Worm (Caenorhabditis elegans) whole organism, mixed stage, embryonic: ENCODE data around the gene M117.4.

Experiments used
- blmp-1 ChIP-seq: fragments of 150-350 bp; optimal IDR thresholded peaks from 2 replicates; lab custom pipeline; 2014; ENCODE audit warnings: missing biosample characterization, missing genetic modification characterization
- ces-1 ChIP-seq: fragments of 150-350 bp; optimal IDR thresholded peaks from 2 replicates; lab custom pipeline; 2014; ENCODE audit warnings: missing biosample characterization, missing genetic modification reagents, missing genetic modification characterization
- cnd-1 ChIP-seq: fragments of 200-800 bp; sonication (Bioruptor generic); optimal IDR thresholded peaks from 2 replicates; lab custom pipeline; 2018; ENCODE audit warnings: mild to moderate bottlenecking, missing genetic modification characterization, missing compliant biosample characterization
- drap-1 ChIP-seq: fragments of 200-800 bp; sonication (Bioruptor generic); optimal IDR thresholded peaks from 3 replicates; lab custom pipeline; 2018; ENCODE audit warnings: mild to moderate bottlenecking, missing genetic modification characterization, missing compliant biosample characterization
- elt-1 ChIP-seq: sonication (generic microtip); optimal IDR thresholded peaks from 2 replicates; lab custom pipeline; 2017; ENCODE audit warnings: missing genetic modification characterization, mild to moderate bottlenecking, missing compliant biosample characterization, antibody characterized with exemption, moderate library complexity, borderline replicate concordance; ENCODE audit not compliant: insufficient read depth
- elt-3 ChIP-seq: fragments of 150-350 bp; optimal IDR thresholded peaks from 2 replicates; lab custom pipeline; 2014; ENCODE audit warnings: missing biosample characterization, missing genetic modification characterization
- flh-1 ChIP-seq: fragments of 200-800 bp; sonication (Bioruptor generic); optimal IDR thresholded peaks from 2 replicates; lab custom pipeline; 2018; ENCODE audit warnings: mild to moderate bottlenecking, missing genetic modification characterization, moderate library complexity, missing compliant biosample characterization
- hlh-1 ChIP-seq: fragments of 150-350 bp; optimal IDR thresholded peaks from 2 replicates; lab custom pipeline; 2014; ENCODE audit warnings: missing biosample characterization, missing genetic modification reagents, missing genetic modification characterization
- lin-32 ChIP-seq: fragments of 200-800 bp; sonication (Bioruptor generic); optimal IDR thresholded peaks from 2 replicates; lab custom pipeline; 2018; ENCODE audit warnings: mild to moderate bottlenecking, missing genetic modification characterization, missing compliant biosample characterization
- lsy-2 ChIP-seq: fragments of 150-350 bp; optimal IDR thresholded peaks from 2 replicates; lab custom pipeline; 2014; ENCODE audit warnings: missing biosample characterization, missing genetic modification characterization
- mab-5 ChIP-seq: fragments of 150-350 bp; optimal IDR thresholded peaks from 2 replicates; lab custom pipeline; 2014; ENCODE audit warnings: missing biosample characterization, missing genetic modification characterization
- mep-1 ChIP-seq: fragments of 150-350 bp; optimal IDR thresholded peaks from 2 replicates; lab custom pipeline; 2017; ENCODE audit warnings: missing biosample characterization, missing genetic modification reagents, missing genetic modification characterization, inconsistent platforms
- mls-2 ChIP-seq: sonication (generic microtip); optimal IDR thresholded peaks from 2 replicates; lab custom pipeline; 2016; ENCODE audit warnings: mild to moderate bottlenecking, missing genetic modification characterization, moderate library complexity, missing compliant biosample characterization
- nhr-12 ChIP-seq: fragments of 150-350 bp; optimal IDR thresholded peaks from 2 replicates; lab custom pipeline; 2014; ENCODE audit warnings: missing biosample characterization, missing genetic modification characterization
- nhr-2 ChIP-seq: fragments of 150-350 bp; optimal IDR thresholded peaks from 2 replicates; lab custom pipeline; 2014; ENCODE audit warnings: missing biosample characterization, missing genetic modification characterization
- nhr-237 ChIP-seq: fragments of 150-350 bp; optimal IDR thresholded peaks from 2 replicates; lab custom pipeline; 2014; ENCODE audit warnings: missing biosample characterization, missing genetic modification characterization
- nhr-28 ChIP-seq: fragments of 150-350 bp; optimal IDR thresholded peaks from 2 replicates; lab custom pipeline; 2014; ENCODE audit warnings: missing biosample characterization, missing genetic modification characterization
- pha-4 ChIP-seq: fragments of 150-350 bp; optimal IDR thresholded peaks from 2 replicates; lab custom pipeline; 2018; ENCODE audit warnings: missing biosample characterization, missing genetic modification reagents, missing genetic modification characterization
- sem-2 ChIP-seq: fragments of 200-800 bp; sonication (Bioruptor generic); optimal IDR thresholded peaks from 2 replicates; lab custom pipeline; 2018; ENCODE audit warnings: mild to moderate bottlenecking, missing genetic modification characterization, missing compliant biosample characterization
- snpc-4 ChIP-seq: fragments of 150-350 bp; optimal IDR thresholded peaks from 2 replicates; lab custom pipeline; 2014; ENCODE audit warnings: missing biosample characterization, missing genetic modification characterization
- sptf-1 ChIP-seq: sonication (generic microtip); optimal IDR thresholded peaks from 2 replicates; lab custom pipeline; 2017; ENCODE audit warnings: mild to moderate bottlenecking, missing genetic modification characterization, moderate library complexity, missing compliant biosample characterization
- tbx-8 ChIP-seq: fragments of 200-800 bp; sonication (Bioruptor generic); optimal IDR thresholded peaks from 2 replicates; lab custom pipeline; 2018; ENCODE audit warnings: mild to moderate bottlenecking, missing genetic modification characterization, moderate library complexity, missing compliant biosample characterization
- unc-120 ChIP-seq: sonication (generic microtip); optimal IDR thresholded peaks from 2 replicates; lab custom pipeline; 2017; ENCODE audit warnings: missing genetic modification characterization, missing compliant biosample characterization; ENCODE audit not compliant: poor library complexity, severe bottlenecking
- unc-39 ChIP-seq: fragments of 150-350 bp; optimal IDR thresholded peaks from 2 replicates; lab custom pipeline; 2014; ENCODE audit warnings: missing biosample characterization, missing genetic modification characterization
- unc-62 ChIP-seq: fragments of 150-350 bp; optimal IDR thresholded peaks from 2 replicates; lab custom pipeline; 2014; ENCODE audit warnings: missing biosample characterization, missing genetic modification reagents, missing genetic modification characterization
- zip-8 ChIP-seq: fragments of 150-350 bp; optimal IDR thresholded peaks from 2 replicates; lab custom pipeline; 2014; ENCODE audit warnings: missing biosample characterization, missing genetic modification characterization
- ztf-11 ChIP-seq: fragments of 150-350 bp; optimal IDR thresholded peaks from 2 replicates; lab custom pipeline; 2014; ENCODE audit warnings: missing biosample characterization, missing genetic modification characterization

M117.4 gene

DNA sequence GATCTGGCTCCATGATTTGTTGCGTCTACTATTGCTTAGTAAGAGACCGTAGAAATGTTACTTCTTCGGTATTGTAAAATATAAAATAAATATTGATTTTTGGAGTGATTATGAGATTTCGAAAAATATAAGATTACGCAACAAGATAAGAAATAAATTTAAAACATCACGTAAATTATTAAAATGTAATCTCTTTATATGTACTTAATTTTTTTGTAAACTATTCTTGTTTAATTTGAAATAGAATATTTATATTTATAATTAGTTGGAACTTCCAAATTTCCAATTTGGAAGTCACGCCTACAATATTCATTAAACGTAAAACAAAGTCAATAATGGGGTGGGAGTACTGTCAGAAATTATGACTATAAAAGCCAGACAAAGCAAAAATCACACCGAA is at the start of gene M117.4:
TSS of gene M117.4 (minus strand) at position 101 of the 400 bp plus-strand sequence.
- TF ChIP-seq zip-8 (tag; lab: Kevin White, UChicago) (peak; percentile 51), lsy-2 (tag; lab: Kevin White, UChicago) (no peak)

DNA sequence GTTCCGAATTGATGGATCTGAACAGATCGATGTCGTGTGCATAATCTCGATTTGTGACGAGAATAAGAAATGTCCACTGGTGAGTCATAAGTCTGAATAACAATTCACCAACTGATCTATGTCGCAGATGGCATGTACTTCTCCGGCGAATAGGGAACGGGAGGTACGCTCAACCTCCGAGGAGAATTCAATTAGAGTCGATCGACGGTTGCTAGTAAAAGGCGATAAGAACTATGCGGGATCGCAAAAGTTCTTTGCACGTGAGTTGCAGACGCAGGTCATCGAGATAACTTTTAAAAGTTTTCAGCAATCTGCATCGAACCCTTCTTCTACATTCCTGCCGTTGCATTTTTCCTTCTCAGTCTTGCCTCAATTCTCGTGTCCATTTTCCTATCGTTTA is 49.2 kb upstream of the M117.4 start:
- TF ChIP-seq snpc-4 (tag; lab: Kevin White, UChicago) (no peak), elt-1 (tag; lab: Kevin White, UChicago) (no peak), nhr-237 (tag; lab: Kevin White, UChicago) (no peak), tbx-8 (no peak), unc-39 (tag; lab: Kevin White, UChicago) (no peak), sem-2 (no peak), cnd-1 (tag; lab: Kevin White, UChicago) (no peak), mls-2 (tag; lab: Kevin White, UChicago) (no peak), sptf-1 (no peak), ztf-11 (no peak), unc-62 (no peak), nhr-28 (tag; lab: Kevin White, UChicago) (no peak), lsy-2 (tag; lab: Kevin White, UChicago) (no peak), unc-120 (tag; lab: Kevin White, UChicago) (no peak), ces-1 (GFP tag; lab: Kevin White, UChicago) (no peak), hlh-1 (tag; lab: Kevin White, UChicago) (no peak), mep-1 (tag; lab: Kevin White, UChicago) (no peak), drap-1 (GFP tag; lab: Kevin White, UChicago) (no peak), mab-5 (tag; lab: Kevin White, UChicago) (no peak)
- TF ChIP-seq, all 35 proteins: peak for 0

DNA sequence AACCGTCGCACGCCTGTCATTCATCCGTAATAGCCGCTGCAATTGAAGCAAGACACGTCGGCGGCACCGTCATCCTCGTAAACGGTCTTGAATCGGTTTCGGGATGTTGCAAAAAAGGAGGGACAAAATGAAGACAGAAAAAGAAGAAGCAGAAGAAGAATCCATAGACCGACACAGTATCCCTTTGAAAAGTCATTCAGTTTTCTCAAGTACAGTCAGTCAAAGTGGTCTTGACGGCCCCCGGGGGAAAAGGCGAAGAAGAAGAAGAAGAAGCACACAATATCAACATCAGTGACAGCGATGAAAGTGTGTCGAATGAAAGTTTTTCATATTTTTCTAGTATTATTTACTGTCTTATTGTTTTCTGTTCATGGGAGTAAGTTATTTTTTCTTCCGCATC is 44.9 kb upstream of the M117.4 start, which contains the start of gene cutl-27:
TSS of gene cutl-27 (plus strand) at position 301 of the 400 bp plus-strand sequence.
- TF ChIP-seq zip-8 (tag; lab: Kevin White, UChicago) = no peak

DNA sequence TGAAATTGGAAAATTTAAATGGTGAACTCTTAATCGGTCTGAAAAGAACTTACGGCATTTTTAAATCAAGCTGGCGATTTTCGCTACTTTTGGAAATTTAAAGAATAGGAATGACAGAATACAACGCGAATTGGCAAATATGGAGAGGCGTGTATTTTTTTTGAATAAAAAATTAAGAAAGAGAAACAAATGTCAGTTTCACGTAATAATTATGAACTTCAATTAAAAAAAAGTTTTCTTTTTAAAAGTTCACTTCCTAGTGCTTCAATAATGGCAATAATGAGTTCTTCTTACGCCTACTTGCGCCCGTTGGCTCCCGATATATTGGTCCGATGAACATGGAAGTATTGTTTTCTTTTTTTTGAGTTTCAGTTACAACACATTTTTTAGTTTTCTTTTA is 44.3 kb upstream of the M117.4 start, which contains the start of gene pph-2:
TSS of gene pph-2 (minus strand) at position 101 of the 400 bp plus-strand sequence.
- no peak for TF ChIP-seq nhr-12 (tag; lab: Kevin White, UChicago)
- no peak for TF ChIP-seq ces-1 (GFP tag; lab: Kevin White, UChicago)
- no peak for TF ChIP-seq blmp-1 (tag; lab: Kevin White, UChicago)
- TF ChIP-seq pha-4 (tag; lab: Kevin White, UChicago) = no peak
- no peak for TF ChIP-seq lin-32 (GFP tag; lab: Kevin White, UChicago)
- TF ChIP-seq tbx-8 = no peak
- TF ChIP-seq elt-1 (tag; lab: Kevin White, UChicago) = no peak
- TF ChIP-seq nhr-237 (tag; lab: Kevin White, UChicago) = no peak
- TF ChIP-seq nhr-2 = no peak
- TF ChIP-seq cnd-1 (tag; lab: Kevin White, UChicago) = no peak
- no peak for TF ChIP-seq flh-1 (GFP tag; lab: Kevin White, UChicago)
- TF ChIP-seq hlh-1 (tag; lab: Kevin White, UChicago) = no peak
- TF ChIP-seq mab-5 (tag; lab: Kevin White, UChicago) = no peak
- TF ChIP-seq, all 35 proteins: peak for 0

DNA sequence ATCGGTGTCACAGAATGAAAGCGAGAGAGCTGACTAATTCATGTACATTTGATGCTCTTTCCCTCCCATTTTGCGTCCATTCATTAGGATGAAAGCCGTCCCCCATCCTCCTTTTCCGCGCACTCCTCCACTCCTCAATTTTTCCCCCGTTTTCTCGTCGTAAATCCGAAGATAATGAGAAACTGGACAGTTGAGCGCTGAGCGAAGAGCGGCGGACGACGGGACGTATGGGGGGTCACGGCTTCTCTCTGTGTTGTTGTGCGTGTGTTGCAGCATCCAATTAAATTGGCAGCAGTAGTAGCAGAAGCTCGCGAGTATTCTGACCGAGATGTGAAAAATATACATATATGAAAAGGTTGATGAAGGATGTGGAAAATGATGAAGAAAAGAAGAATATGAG is 38.5 kb upstream of the M117.4 start:
- TF ChIP-seq sptf-1 = peak; percentile 4
- no peak for TF ChIP-seq unc-120 (tag; lab: Kevin White, UChicago)
- no peak for TF ChIP-seq mab-5 (tag; lab: Kevin White, UChicago)
- no peak for TF ChIP-seq flh-1 (GFP tag; lab: Kevin White, UChicago)
- peak; percentile 58 for TF ChIP-seq ces-1 (GFP tag; lab: Kevin White, UChicago)
- TF ChIP-seq lin-32 (GFP tag; lab: Kevin White, UChicago) = no peak
- no peak for TF ChIP-seq elt-3
- no peak for TF ChIP-seq nhr-237 (tag; lab: Kevin White, UChicago)
- TF ChIP-seq blmp-1 (tag; lab: Kevin White, UChicago) = no peak
- TF ChIP-seq, all 35 proteins: peak for 2

DNA sequence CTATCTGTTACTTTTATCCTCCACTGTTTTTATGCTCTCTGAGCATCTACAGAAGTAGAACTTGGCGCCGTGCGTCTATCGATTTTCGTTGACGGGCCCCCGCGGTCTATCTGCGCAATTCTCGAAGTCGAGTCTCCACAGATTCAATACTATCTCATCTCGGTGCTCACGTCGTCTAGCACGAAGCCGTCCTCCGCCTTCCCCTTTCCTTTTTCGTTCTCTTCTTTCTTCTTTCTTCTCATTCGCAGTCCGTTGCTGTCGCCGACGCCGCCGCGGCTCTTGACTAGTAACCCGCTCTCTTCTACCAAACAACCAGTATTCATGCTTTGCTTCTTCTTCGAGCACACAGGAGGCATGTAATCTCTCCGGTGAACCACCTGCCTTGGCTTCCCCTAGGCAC is 37.7 kb upstream of the M117.4 start:
- TF ChIP-seq cnd-1 (tag; lab: Kevin White, UChicago) = peak; percentile 47
- peak; percentile 42 for TF ChIP-seq ces-1 (GFP tag; lab: Kevin White, UChicago)
- TF ChIP-seq lin-32 (GFP tag; lab: Kevin White, UChicago) = peak; percentile 41
- TF ChIP-seq mep-1 (tag; lab: Kevin White, UChicago) = peak; percentile 4
- TF ChIP-seq elt-1 (tag; lab: Kevin White, UChicago) = no peak
- TF ChIP-seq, all 35 proteins: peak for 4
